Worm (Caenorhabditis elegans): ENCODE results near the gene srh-252.
"Not testable (repeated sequence)": the region's sequence is repeated elsewhere in the genome, so short reads cannot be mapped to it uniquely, and the experiment has no call there.

srh-252 gene

ce11 chrV:17223305-17223704 lies at the start of gene srh-252:
Gene srh-252, minus strand, starts transcription at chrV:17223405.
- TF ChIP-seq rnt-1 (tag; optimal IDR thresholded peaks at IDR 0.05), result no peak
- TF ChIP-seq zag-1 (tag; optimal IDR thresholded peaks at IDR 0.05), result no peak
- no peak for TF ChIP-seq elt-3 (tag; optimal IDR thresholded peaks at IDR 0.05)
- no peak for TF ChIP-seq alr-1 (tag; optimal IDR thresholded peaks at IDR 0.05; ENCODE audit: borderline replicate concordance)
- TF ChIP-seq skn-1 (tag; optimal IDR thresholded peaks at IDR 0.05), result no peak
- TF ChIP-seq nhr-71 (tag; optimal IDR thresholded peaks at IDR 0.05), result no peak
- no peak for TF ChIP-seq mab-9 (GFP tag; IDR thresholded peaks at IDR 0.05)
- no peak for TF ChIP-seq elt-2 (tag; optimal IDR thresholded peaks at IDR 0.05)
- TF ChIP-seq hpl-2 (GFP tag; optimal IDR thresholded peaks at IDR 0.05), result no peak
- TF ChIP-seq ces-1 (GFP tag; optimal IDR thresholded peaks at IDR 0.05), result no peak
- TF ChIP-seq nhr-47 (tag; optimal IDR thresholded peaks at IDR 0.05), result no peak
- no peak for TF ChIP-seq ama-1 (optimal IDR thresholded peaks at IDR 0.05)
- no peak for TF ChIP-seq nhr-77 (tag; optimal IDR thresholded peaks at IDR 0.05)
- TF ChIP-seq egl-27 (tag; optimal IDR thresholded peaks at IDR 0.05), result no peak
- no peak for TF ChIP-seq nhr-90 (tag; optimal IDR thresholded peaks at IDR 0.05; ENCODE audit: poor library complexity)

ce11 chrV:17272112-17272511 lies 48.9 kb upstream of the srh-252 start:
- TF ChIP-seq unc-130 (tag; optimal IDR thresholded peaks at IDR 0.05) (no peak), rnt-1 (tag; optimal IDR thresholded peaks at IDR 0.05) (no peak), mef-2 (tag; optimal IDR thresholded peaks at IDR 0.05) (no peak), zag-1 (tag; optimal IDR thresholded peaks at IDR 0.05) (no peak), lin-35 (GFP tag; optimal IDR thresholded peaks at IDR 0.05) (no peak), unc-98 (GFP tag; IDR thresholded peaks at IDR 0.05) (no peak), pqm-1 (tag; optimal IDR thresholded peaks at IDR 0.05) (no peak), nhr-71 (tag; optimal IDR thresholded peaks at IDR 0.05) (no peak), fkh-8 (tag; optimal IDR thresholded peaks at IDR 0.05) (no peak), nhr-237 (tag; optimal IDR thresholded peaks at IDR 0.05) (no peak), egl-13 (tag; optimal IDR thresholded peaks at IDR 0.05) (no peak), blmp-1 (tag; optimal IDR thresholded peaks at IDR 0.05) (no peak), ceh-90 (tag; optimal IDR thresholded peaks at IDR 0.05) (no peak), ceh-63 (GFP tag; optimal IDR thresholded peaks at IDR 0.05) (no peak), elt-3 (tag; optimal IDR thresholded peaks at IDR 0.05) (no peak), C16A3.4 (tag; optimal IDR thresholded peaks at IDR 0.05) (no peak), aly-2 (tag; optimal IDR thresholded peaks at IDR 0.05) (no peak), dpl-1 (GFP tag; optimal IDR thresholded peaks at IDR 0.05) (no peak)

ce11 chrV:17264855-17265254 lies 41.6 kb upstream of the srh-252 start, which contains the start of gene K10G4.3:
Gene K10G4.3, minus strand, starts transcription at chrV:17264955.
- not testable (repeated sequence) for TF ChIP-seq nhr-84, vab-15, dsc-1 (tag; optimal IDR thresholded peaks at IDR 0.05)

ce11 chrV:17261385-17261784 lies 38.2 kb upstream of the srh-252 start:
- TF ChIP-seq nhr-237 (tag; optimal IDR thresholded peaks at IDR 0.05) (no peak), nhr-19 (GFP tag; conservative IDR thresholded peaks at IDR 0.05) (no peak), snpc-4 (tag; optimal IDR thresholded peaks at IDR 0.05) (peak; percentile 24), pqm-1 (tag; optimal IDR thresholded peaks at IDR 0.05) (no peak), lin-15B (tag; optimal IDR thresholded peaks at IDR 0.05) (no peak)

ce11 chrV:17258868-17259267 lies 35.7 kb upstream of the srh-252 start, which contains the start of gene fbxa-85:
Gene fbxa-85, plus strand, starts transcription at chrV:17259168.
- no peak for TF ChIP-seq ztf-11 (tag; optimal IDR thresholded peaks at IDR 0.05)
- TF ChIP-seq dsc-1 (tag; optimal IDR thresholded peaks at IDR 0.05), result no peak
- no peak for TF ChIP-seq nhr-90 (tag; optimal IDR thresholded peaks at IDR 0.05; ENCODE audit: poor library complexity)
- TF ChIP-seq lsy-2 (tag; optimal IDR thresholded peaks at IDR 0.05), result no peak
- no peak for TF ChIP-seq isw-1 (GFP tag; IDR thresholded peaks at IDR 0.05)
- no peak for TF ChIP-seq fkh-4 (tag; optimal IDR thresholded peaks at IDR 0.05; ENCODE audit: borderline replicate concordance)
- TF ChIP-seq swsn-7 (tag; optimal IDR thresholded peaks at IDR 0.05), result no peak
- no peak for TF ChIP-seq nhr-28 (tag; optimal IDR thresholded peaks at IDR 0.05)
